Worm (Caenorhabditis elegans) whole organism, young adult: ENCODE data around the gene R155.5.
A peak's percentile ranks its signal among the peaks of the same experiment; 100 is the strongest.

Source experiments
- B0035.1 ChIP-seq: sonication (generic microtip); optimal IDR thresholded peaks from 2 replicates; lab custom pipeline; 2016; ENCODE audit warnings: missing genetic modification characterization, mild to moderate bottlenecking, missing compliant biosample characterization, missing genotype, missing genetic modification reagents
- B0261.1 ChIP-seq: sonication (generic microtip); optimal IDR thresholded peaks from 2 replicates; lab custom pipeline; 2016; ENCODE audit warnings: mild to moderate bottlenecking, missing genetic modification characterization, moderate library complexity, missing compliant biosample characterization
- B0336.3 ChIP-seq: fragments of 200-800 bp; sonication (Bioruptor generic); IDR thresholded peaks from 2 replicates; pipeline ENCODE4 v1.3.6; 2022; ENCODE audit warnings: missing genetic modification characterization, missing compliant biosample characterization
- F37B4.10 ChIP-seq: fragments of 200-800 bp; sonication (Bioruptor generic); IDR thresholded peaks from 2 replicates; pipeline ENCODE4 v1.3.6; 2022; ENCODE audit warnings: missing genetic modification characterization, missing compliant biosample characterization
- F52B5.7 ChIP-seq: sonication (generic microtip); optimal IDR thresholded peaks from 2 replicates; lab custom pipeline; 2016; ENCODE audit warnings: mild to moderate bottlenecking, missing genetic modification characterization, missing compliant biosample characterization
- F57A8.1 ChIP-seq: fragments of 200-800 bp; sonication (Bioruptor generic); optimal IDR thresholded peaks from 2 replicates; lab custom pipeline; 2018; ENCODE audit warnings: mild to moderate bottlenecking, missing genetic modification characterization, moderate library complexity, missing compliant biosample characterization
- K11D2.4 ChIP-seq: fragments of 200-800 bp; sonication (Bioruptor generic); IDR thresholded peaks from 2 replicates; pipeline ENCODE4 v1.3.6; 2022; ENCODE audit warnings: missing genetic modification reagents, missing genetic modification characterization, missing compliant biosample characterization
- K12H6.12 ChIP-seq: fragments of 200-800 bp; sonication (Bioruptor generic); optimal IDR thresholded peaks from 2 replicates; lab custom pipeline; 2018; ENCODE audit warnings: mild to moderate bottlenecking, missing genetic modification characterization, missing compliant biosample characterization
- T26A5.8 ChIP-seq: sonication (generic microtip); optimal IDR thresholded peaks from 2 replicates; lab custom pipeline; 2016; ENCODE audit warnings: missing genetic modification characterization, missing compliant biosample characterization
- Y53F4B.3 ChIP-seq: fragments of 200-800 bp; sonication (Bioruptor generic); IDR thresholded peaks from 2 replicates; pipeline ENCODE4 v1.3.6; 2022; ENCODE audit warnings: missing genetic modification reagents, missing genetic modification characterization, missing compliant biosample characterization
- akir-1 ChIP-seq: fragments of 200-800 bp; sonication (Bioruptor generic); optimal IDR thresholded peaks from 2 replicates; lab custom pipeline; 2018; ENCODE audit warnings: mild to moderate bottlenecking, missing genetic modification characterization, moderate library complexity, missing compliant biosample characterization
- attf-5 ChIP-seq: fragments of 200-800 bp; sonication (Bioruptor generic); optimal IDR thresholded peaks from 2 replicates; lab custom pipeline; 2018; ENCODE audit warnings: mild to moderate bottlenecking, missing genetic modification characterization, missing compliant biosample characterization
- bed-2 ChIP-seq: fragments of 200-800 bp; sonication (Bioruptor generic); IDR thresholded peaks from 2 replicates; pipeline ENCODE4 v1.3.6; 2022; ENCODE audit warnings: missing genetic modification reagents, missing genetic modification characterization, missing compliant biosample characterization
- cebp-1 ChIP-seq, 2 experiments: fragments of 200-800 bp in 1 of 2; sonication (Bioruptor generic) in 1 of 2; sonication (generic microtip) in 1 of 2; IDR thresholded peaks in 1 of 2; optimal IDR thresholded peaks in 1 of 2; 2 replicates each; pipeline versions ENCODE4 v1.3.6 to Lab custom; 2017 to 2022; ENCODE audit warnings: missing compliant biosample characterization in 2 of 2, missing genetic modification characterization in 2 of 2, mild to moderate bottlenecking in 1 of 2, missing genetic modification reagents in 1 of 2, moderate library complexity in 1 of 2
- cebp-2 ChIP-seq: fragments of 200-800 bp; sonication (Bioruptor generic); IDR thresholded peaks from 2 replicates; pipeline ENCODE4 v1.3.6; 2022; ENCODE audit warnings: missing genetic modification characterization, missing compliant biosample characterization
- ceh-100 ChIP-seq: fragments of 200-800 bp; sonication (Bioruptor generic); IDR thresholded peaks from 2 replicates; pipeline ENCODE4 v1.3.6; 2022; ENCODE audit warnings: missing genetic modification reagents, missing genetic modification characterization, missing compliant biosample characterization
- ceh-91 ChIP-seq: fragments of 200-800 bp; sonication (Bioruptor generic); IDR thresholded peaks from 2 replicates; pipeline ENCODE4 v1.3.6; 2022; ENCODE audit warnings: missing genetic modification reagents, missing genetic modification characterization, missing compliant biosample characterization
- die-1 ChIP-seq: sonication (generic microtip); optimal IDR thresholded peaks from 2 replicates; lab custom pipeline; 2016; ENCODE audit warnings: missing genotype, mild to moderate bottlenecking, missing genetic modification characterization, missing compliant biosample characterization
- dox-1 ChIP-seq: fragments of 200-800 bp; sonication (Bioruptor generic); IDR thresholded peaks from 2 replicates; pipeline ENCODE4 v1.3.6; 2022; ENCODE audit warnings: missing genetic modification reagents, missing genetic modification characterization, missing compliant biosample characterization
- efl-1 ChIP-seq: fragments of 150-350 bp; optimal IDR thresholded peaks from 2 replicates; lab custom pipeline; 2014; ENCODE audit warnings: missing biosample characterization, missing genetic modification reagents, missing genetic modification characterization
- egl-44 ChIP-seq: fragments of 200-800 bp; sonication (Bioruptor generic); IDR thresholded peaks from 2 replicates; pipeline ENCODE4 v1.3.6; 2022; ENCODE audit warnings: missing genetic modification reagents, missing genetic modification characterization, missing compliant biosample characterization
- ekl-4 ChIP-seq: fragments of 200-800 bp; sonication (Bioruptor generic); IDR thresholded peaks from 2 replicates; pipeline ENCODE4 v1.3.6; 2022; ENCODE audit warnings: missing genetic modification reagents, missing genetic modification characterization, missing compliant biosample characterization
- ets-4 ChIP-seq: fragments of 200-800 bp; sonication (Bioruptor generic); optimal IDR thresholded peaks from 2 replicates; lab custom pipeline; 2018; ENCODE audit warnings: mild to moderate bottlenecking, missing genetic modification characterization, missing compliant biosample characterization
- fkh-3 ChIP-seq: sonication (generic microtip); optimal IDR thresholded peaks from 2 replicates; lab custom pipeline; 2016; ENCODE audit warnings: mild to moderate bottlenecking, missing genetic modification characterization, missing compliant biosample characterization
- hlh-26 ChIP-seq: fragments of 200-800 bp; sonication (Bioruptor generic); conservative IDR thresholded peaks from 2 replicates; pipeline ENCODE4 v1.3.6; 2022; ENCODE audit warnings: missing genetic modification reagents, missing genetic modification characterization, missing compliant biosample characterization
- hrde-1 ChIP-seq: sonication (generic microtip); optimal IDR thresholded peaks from 2 replicates; lab custom pipeline; 2016; ENCODE audit warnings: missing genetic modification characterization, mild to moderate bottlenecking, missing compliant biosample characterization, moderate library complexity, missing genotype, missing genetic modification reagents, borderline replicate concordance
- let-526 ChIP-seq: fragments of 200-800 bp; sonication (Bioruptor generic); IDR thresholded peaks from 2 replicates; pipeline ENCODE4 v1.3.6; 2022; ENCODE audit warnings: missing genetic modification reagents, missing genetic modification characterization, missing compliant biosample characterization
- lin-26 ChIP-seq: fragments of 200-800 bp; sonication (Bioruptor generic); IDR thresholded peaks from 2 replicates; pipeline ENCODE4 v1.3.6; 2022; ENCODE audit warnings: missing genetic modification reagents, missing genetic modification characterization, missing compliant biosample characterization
- lin-54 ChIP-seq: fragments of 200-800 bp; sonication (Bioruptor generic); optimal IDR thresholded peaks from 2 replicates; lab custom pipeline; 2018; ENCODE audit warnings: mild to moderate bottlenecking, missing genetic modification characterization, missing compliant biosample characterization
- madf-6 ChIP-seq: fragments of 200-800 bp; sonication (Bioruptor generic); IDR thresholded peaks from 2 replicates; pipeline ENCODE4 v1.3.6; 2022; ENCODE audit warnings: missing genetic modification reagents, missing genetic modification characterization, missing compliant biosample characterization
- madf-8 ChIP-seq: fragments of 200-800 bp; sonication (Bioruptor generic); conservative IDR thresholded peaks from 2 replicates; pipeline ENCODE4 v1.3.6; 2022; ENCODE audit warnings: missing genetic modification reagents, missing genetic modification characterization, missing compliant biosample characterization
- mcd-1 ChIP-seq: fragments of 200-800 bp; sonication (Bioruptor generic); IDR thresholded peaks from 2 replicates; pipeline ENCODE4 v1.3.6; 2022; ENCODE audit warnings: missing genetic modification reagents, missing genetic modification characterization, missing compliant biosample characterization
- nfyb-1 ChIP-seq: fragments of 200-800 bp; sonication (Bioruptor generic); IDR thresholded peaks from 2 replicates; pipeline ENCODE4 v1.3.6; 2022; ENCODE audit warnings: missing genetic modification reagents, missing genetic modification characterization, missing compliant biosample characterization
- nhr-179 ChIP-seq: sonication (generic microtip); optimal IDR thresholded peaks from 2 replicates; lab custom pipeline; 2016; ENCODE audit warnings: mild to moderate bottlenecking, missing genetic modification characterization, missing compliant biosample characterization
- nhr-80 ChIP-seq: sonication (generic microtip); optimal IDR thresholded peaks from 2 replicates; lab custom pipeline; 2016; ENCODE audit warnings: missing genetic modification characterization, missing compliant biosample characterization
- nhr-90 ChIP-seq: sonication (generic microtip); optimal IDR thresholded peaks from 2 replicates; lab custom pipeline; 2016; ENCODE audit warnings: missing genotype, mild to moderate bottlenecking, missing genetic modification characterization, missing compliant biosample characterization
- pbrm-1 ChIP-seq: fragments of 200-800 bp; sonication (Bioruptor generic); IDR thresholded peaks from 2 replicates; pipeline ENCODE4 v1.3.6; 2022; ENCODE audit warnings: missing genetic modification reagents, missing genetic modification characterization, missing compliant biosample characterization
- repo-1 ChIP-seq: sonication (generic microtip); optimal IDR thresholded peaks from 2 replicates; lab custom pipeline; 2017; ENCODE audit warnings: mild to moderate bottlenecking, missing genetic modification characterization, missing compliant biosample characterization
- rpc-1 ChIP-seq, 2 experiments: fragments of 150-350 bp in 1 of 2; sonication (generic microtip) in 1 of 2; optimal IDR thresholded peaks; 2 replicates each; lab custom pipeline; 2014 to 2018; ENCODE audit warnings: missing biosample characterization in 1 of 2, missing genetic modification characterization in 1 of 2, missing genetic modification reagents in 1 of 2, missing genotype in 1 of 2
- snpc-1.1 ChIP-seq: sonication (generic microtip); optimal IDR thresholded peaks from 2 replicates; lab custom pipeline; 2017; ENCODE audit warnings: missing genetic modification characterization, mild to moderate bottlenecking, missing compliant biosample characterization, antibody characterized with exemption, moderate library complexity, missing genotype, missing genetic modification reagents; ENCODE audit not compliant: insufficient read depth
- somi-1 ChIP-seq: fragments of 200-800 bp; sonication (Bioruptor generic); optimal IDR thresholded peaks from 2 replicates; lab custom pipeline; 2018; ENCODE audit warnings: mild to moderate bottlenecking, missing genetic modification characterization, missing compliant biosample characterization
- tbp1 ChIP-seq: fragments of 200-800 bp; sonication (Bioruptor generic); optimal IDR thresholded peaks from 2 replicates; lab custom pipeline; 2018; ENCODE audit warnings: mild to moderate bottlenecking, missing genetic modification characterization, missing compliant biosample characterization
- unc-130 ChIP-seq: sonication (generic microtip); optimal IDR thresholded peaks from 2 replicates; lab custom pipeline; 2016; ENCODE audit warnings: missing genetic modification reagents, missing genetic modification characterization, missing compliant biosample characterization
- zfh-2 ChIP-seq: fragments of 200-800 bp; sonication (Bioruptor generic); conservative IDR thresholded peaks from 2 replicates; pipeline ENCODE4 v1.3.6; 2022; ENCODE audit warnings: missing genetic modification reagents, missing genetic modification characterization, missing compliant biosample characterization
- zim-3 ChIP-seq: sonication (generic microtip); optimal IDR thresholded peaks from 2 replicates; lab custom pipeline; 2017; ENCODE audit warnings: mild to moderate bottlenecking, missing genetic modification characterization, moderate library complexity, missing compliant biosample characterization
- ztf-26 ChIP-seq: sonication (generic microtip); optimal IDR thresholded peaks from 2 replicates; lab custom pipeline; 2017; ENCODE audit warnings: missing genetic modification characterization, missing compliant biosample characterization

R155.5 gene

ce11 chrIII:1969802-1970201 is 531 bp downstream of the R155.5 start, which contains the start of gene moa-1:
moa-1 (minus strand) TSS chrIII:1969902.
- TF ChIP-seq bed-2 (GFP tag; lab: Robert Waterston, UW): no peak
- TF ChIP-seq cebp-1 (GFP tag; IDR thresholded peaks at IDR 0.05; lab: Robert Waterston, UW): no peak
- no peak for TF ChIP-seq cebp-1 (tag; optimal IDR thresholded peaks at IDR 0.05; lab: Kevin White, UChicago)
- no peak for TF ChIP-seq hrde-1 (tag; lab: Kevin White, UChicago)
- TF ChIP-seq nfyb-1 (GFP tag; lab: Robert Waterston, UW): no peak
- no peak for TF ChIP-seq B0261.1
- no peak for TF ChIP-seq somi-1 (GFP tag; lab: Kevin White, UChicago)
- no peak for TF ChIP-seq zim-3 (tag; lab: Kevin White, UChicago)
- TF ChIP-seq tbp1 (GFP tag; lab: Kevin White, UChicago): no peak
- TF ChIP-seq nhr-179: no peak

- no peak for TF ChIP-seq somi-1 (GFP tag; lab: Kevin White, UChicago)
- no peak for TF ChIP-seq F52B5.7 (tag; lab: Kevin White, UChicago)
- peak; percentile 40 for TF ChIP-seq snpc-1.1
- TF ChIP-seq zfh-2 (GFP tag; lab: Robert Waterston, UW): peak; percentile 53
- peak; percentile 92; the same call in 1 of the 2 replicates for TF ChIP-seq F37B4.10 (GFP tag; lab: Robert Waterston, UW)
- TF ChIP-seq cebp-1 (GFP tag; IDR thresholded peaks at IDR 0.05; lab: Robert Waterston, UW): no peak
- no peak for TF ChIP-seq cebp-1 (tag; optimal IDR thresholded peaks at IDR 0.05; lab: Kevin White, UChicago)
- TF ChIP-seq hlh-26: no peak
Measured at ce11 chrIII:1963128-1963527, 7.2 kb downstream of the R155.5 start.

ce11 chrIII:1962552-1962951 is 7.8 kb downstream of the R155.5 start:
- peak; percentile 18 for TF ChIP-seq lin-54 (GFP tag; lab: Kevin White, UChicago)
- TF ChIP-seq lin-26 (GFP tag; lab: Robert Waterston, UW): no peak
- TF ChIP-seq efl-1 (GFP tag; lab: Kevin White, UChicago): peak; percentile 72
- TF ChIP-seq die-1: no peak
- TF ChIP-seq ceh-100 (GFP tag; lab: Robert Waterston, UW): no peak
- TF ChIP-seq K11D2.4: no peak
- peak; percentile 78 for TF ChIP-seq nhr-80
- TF ChIP-seq nhr-90 (tag; lab: Kevin White, UChicago): no peak
- TF ChIP-seq F57A8.1 (GFP tag; lab: Kevin White, UChicago): no peak
- no peak for TF ChIP-seq ets-4 (GFP tag; lab: Kevin White, UChicago)
- TF ChIP-seq B0035.1: no peak
- no peak for TF ChIP-seq Y53F4B.3 (GFP tag; lab: Robert Waterston, UW)
- TF ChIP-seq fkh-3 (tag; lab: Kevin White, UChicago): no peak
- no peak for TF ChIP-seq ceh-91 (GFP tag; lab: Robert Waterston, UW)
- peak; percentile 56 for TF ChIP-seq attf-5
- TF ChIP-seq egl-44 (GFP tag; lab: Robert Waterston, UW): no peak
- no peak for TF ChIP-seq K12H6.12 (tag; lab: Kevin White, UChicago)
- TF ChIP-seq repo-1 (tag; lab: Kevin White, UChicago): no peak
- TF ChIP-seq ztf-26: no peak
- TF ChIP-seq cebp-2 (GFP tag; lab: Robert Waterston, UW): no peak
- TF ChIP-seq mcd-1 (GFP tag; lab: Robert Waterston, UW): peak; percentile 23; the same call in 1 of the 2 replicates
- TF ChIP-seq madf-6 (GFP tag; lab: Robert Waterston, UW): peak; percentile 69
- no peak for TF ChIP-seq B0336.3 (GFP tag; lab: Robert Waterston, UW)
- TF ChIP-seq dox-1: peak; percentile 58; the same call in 1 of the 2 replicates
- no peak for TF ChIP-seq akir-1 (GFP tag; lab: Kevin White, UChicago)
- no peak for TF ChIP-seq unc-130 (GFP tag; lab: Kevin White, UChicago)
- no peak for TF ChIP-seq T26A5.8 (tag; lab: Kevin White, UChicago)
- no peak for TF ChIP-seq rpc-1 (optimal IDR thresholded peaks at IDR 0.05; lab: Kevin White, UChicago)
- TF ChIP-seq rpc-1 (tag; optimal IDR thresholded peaks at IDR 0.05; lab: Kevin White, UChicago): no peak
- TF ChIP-seq let-526 (GFP tag; lab: Robert Waterston, UW): no peak
- 0 out of 2 replicates have a peak, but pooled peaks have one; percentile 13 for TF ChIP-seq madf-8
- no peak for TF ChIP-seq ekl-4 (GFP tag; lab: Robert Waterston, UW)
- TF ChIP-seq pbrm-1 (GFP tag; lab: Robert Waterston, UW): no peak
